Fruit fly (Drosophila melanogaster): Measurements from ENCODE around the gene nAChRbeta3.

DNA sequence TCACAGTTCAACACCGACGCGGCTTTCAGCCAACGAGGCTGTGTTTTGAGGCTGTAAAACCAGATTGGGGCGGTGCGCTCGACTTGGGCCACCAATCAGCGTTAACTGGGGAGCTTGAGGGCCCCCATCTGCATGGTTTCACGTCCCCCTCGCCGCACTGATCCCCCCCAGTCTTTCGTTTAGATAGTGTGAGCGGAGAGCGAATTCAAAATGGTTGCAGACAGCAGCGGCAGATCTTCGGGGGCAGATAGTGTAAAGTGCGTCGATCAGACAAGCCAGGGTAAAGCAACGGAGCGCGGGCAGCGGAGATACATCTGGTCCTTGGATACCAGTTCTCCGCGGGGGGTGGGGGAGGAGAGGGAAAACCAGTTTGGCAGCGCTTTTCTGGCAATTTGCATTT is 37.8 kb upstream of the nAChRbeta3 start:
- TF ChIP-seq CG10348 (GFP tag; IDR thresholded peaks at IDR 0.05), result no peak
- TF ChIP-seq D1 (tag; optimal IDR thresholded peaks at IDR 0.05), result no peak
- TF ChIP-seq CG32121 (GFP tag; IDR thresholded peaks at IDR 0.05), result peak; percentile 18; the same call in 1 of the 2 replicates
- no peak for TF ChIP-seq CG9948 (tag; optimal IDR thresholded peaks at IDR 0.05)
- TF ChIP-seq CG8301 (tag; optimal IDR thresholded peaks at IDR 0.05), result no peak

Measured in whole organism, pupa.